Fruit fly (Drosophila melanogaster) whole organism, prepupa: Measurements from ENCODE around the gene P5CDh2.

ENCODE experiments used
- Blimp-1 ChIP-seq: fragments of 200-800 bp; sonication (Bioruptor generic); optimal IDR thresholded peaks from 3 replicates; lab custom pipeline; 2017; ENCODE audit warnings: missing biosample characterization, missing genetic modification characterization, mild to moderate bottlenecking, moderate library complexity, missing genetic modification reagents
- CG10631 ChIP-seq: fragments of 200-800 bp; sonication (Bioruptor generic); optimal IDR thresholded peaks from 2 replicates; lab custom pipeline; 2016; ENCODE audit warnings: missing biosample characterization, missing genetic modification characterization
- CG11294 ChIP-seq: fragments of 200-800 bp; sonication (Bioruptor generic); IDR thresholded peaks from 2 replicates; pipeline ENCODE4 v1.3.6; 2022; ENCODE audit warnings: missing biosample characterization, missing genetic modification characterization
- CG11762 ChIP-seq: fragments of 200-800 bp; sonication (Bioruptor generic); optimal IDR thresholded peaks from 3 replicates; lab custom pipeline; 2016; ENCODE audit warnings: missing biosample characterization, missing genetic modification characterization; ENCODE audit not compliant: insufficient read depth
- CG1621 ChIP-seq: fragments of 200-800 bp; sonication (Bioruptor generic); optimal IDR thresholded peaks from 3 replicates; lab custom pipeline; 2018; ENCODE audit warnings: missing biosample characterization, mild to moderate bottlenecking, missing genetic modification characterization
- CG16779 ChIP-seq: fragments of 200-800 bp; sonication (Bioruptor generic); optimal IDR thresholded peaks from 3 replicates; lab custom pipeline; 2017; ENCODE audit warnings: missing biosample characterization, mild to moderate bottlenecking, missing genetic modification characterization
- CG31627 ChIP-seq: fragments of 200-800 bp; sonication (Bioruptor generic); optimal IDR thresholded peaks from 3 replicates; lab custom pipeline; 2016; ENCODE audit warnings: missing biosample characterization, missing genetic modification characterization
- CG34406 ChIP-seq: fragments of 200-800 bp; sonication (Bioruptor generic); optimal IDR thresholded peaks from 3 replicates; lab custom pipeline; 2016; ENCODE audit warnings: missing biosample characterization, missing genetic modification characterization
- CG3919 ChIP-seq: fragments of 200-800 bp; sonication (Bioruptor generic); optimal IDR thresholded peaks from 3 replicates; lab custom pipeline; 2016; ENCODE audit warnings: missing biosample characterization, missing genetic modification characterization
- CG6163 ChIP-seq: fragments of 200-800 bp; sonication (Bioruptor generic); IDR thresholded peaks from 3 replicates; pipeline ENCODE4 v1.3.6; 2022; ENCODE audit warnings: missing biosample characterization, missing genetic modification characterization
- CG6276 ChIP-seq: fragments of 200-800 bp; sonication (Bioruptor generic); optimal IDR thresholded peaks from 2 replicates; lab custom pipeline; 2017; ENCODE audit warnings: missing biosample characterization, mild to moderate bottlenecking, missing genetic modification characterization
- CG6808 ChIP-seq: fragments of 200-800 bp; sonication (Bioruptor generic); optimal IDR thresholded peaks from 3 replicates; lab custom pipeline; 2017; ENCODE audit warnings: missing biosample characterization, missing genetic modification characterization, mild to moderate bottlenecking, moderate library complexity, missing genetic modification reagents
- CG6854 ChIP-seq: fragments of 200-800 bp; sonication (Bioruptor generic); optimal IDR thresholded peaks from 2 replicates; lab custom pipeline; 2017; ENCODE audit warnings: missing biosample characterization, mild to moderate bottlenecking, missing genetic modification characterization
- CG8119 ChIP-seq: fragments of 200-800 bp; sonication (Bioruptor generic); IDR thresholded peaks from 3 replicates; pipeline ENCODE4 v1.3.6; 2022; ENCODE audit warnings: missing biosample characterization, missing genetic modification characterization
- CG8632 ChIP-seq: fragments of 200-800 bp; sonication (Bioruptor generic); optimal IDR thresholded peaks from 3 replicates; lab custom pipeline; 2016; ENCODE audit warnings: missing biosample characterization, missing genetic modification characterization
- CG9139 ChIP-seq: fragments of 200-800 bp; sonication (Bioruptor generic); optimal IDR thresholded peaks from 3 replicates; lab custom pipeline; 2017; ENCODE audit warnings: missing biosample characterization, mild to moderate bottlenecking, missing genetic modification characterization
- Eip75B ChIP-seq: fragments of 200-800 bp; sonication (Bioruptor generic); optimal IDR thresholded peaks from 3 replicates; lab custom pipeline; 2016; ENCODE audit warnings: missing biosample characterization, missing genetic modification characterization
- Eip93F ChIP-seq: fragments of 200-800 bp; sonication (Bioruptor generic); optimal IDR thresholded peaks from 2 replicates; lab custom pipeline; 2016; ENCODE audit warnings: missing biosample characterization, mild to moderate bottlenecking, missing genetic modification characterization
- Ets21C ChIP-seq: fragments of 200-800 bp; sonication (Bioruptor generic); optimal IDR thresholded peaks from 3 replicates; lab custom pipeline; 2016; ENCODE audit warnings: missing biosample characterization, missing genetic modification characterization
- Gug ChIP-seq: fragments of 200-800 bp; sonication (Bioruptor generic); IDR thresholded peaks from 2 replicates; pipeline ENCODE4 v1.3.6; 2022; ENCODE audit warnings: missing biosample characterization, missing genetic modification characterization
- Hr39 ChIP-seq: fragments of 200-800 bp; sonication (Bioruptor generic); optimal IDR thresholded peaks from 2 replicates; lab custom pipeline; 2016; ENCODE audit warnings: missing biosample characterization, missing genetic modification characterization
- Lpt ChIP-seq: fragments of 200-800 bp; sonication (Bioruptor generic); optimal IDR thresholded peaks from 3 replicates; lab custom pipeline; 2016; ENCODE audit warnings: missing biosample characterization, missing genetic modification characterization
- Met ChIP-seq: fragments of 200-800 bp; sonication (Bioruptor generic); optimal IDR thresholded peaks from 3 replicates; lab custom pipeline; 2016; ENCODE audit warnings: missing biosample characterization, missing genetic modification characterization
- OdsH ChIP-seq: fragments of 200-800 bp; sonication (Bioruptor generic); optimal IDR thresholded peaks from 3 replicates; lab custom pipeline; 2016; ENCODE audit warnings: missing biosample characterization, missing genetic modification characterization
- Smox ChIP-seq: fragments of 200-800 bp; sonication (Bioruptor generic); optimal IDR thresholded peaks from 3 replicates; lab custom pipeline; 2016; ENCODE audit warnings: missing biosample characterization, missing genetic modification characterization
- Sox14 ChIP-seq: fragments of 200-800 bp; sonication (Bioruptor generic); optimal IDR thresholded peaks from 3 replicates; lab custom pipeline; 2016; ENCODE audit warnings: missing biosample characterization, missing genetic modification characterization
- acj6 ChIP-seq: fragments of 200-800 bp; sonication (Bioruptor generic); optimal IDR thresholded peaks from 3 replicates; lab custom pipeline; 2016; ENCODE audit warnings: missing biosample characterization, missing genetic modification characterization
- dsx ChIP-seq: fragments of 200-800 bp; optimal IDR thresholded peaks from 3 replicates; lab custom pipeline; 2019; ENCODE audit warnings: missing biosample characterization, mild to moderate bottlenecking, missing genetic modification characterization, moderate library complexity; ENCODE audit not compliant: poor library complexity, severe bottlenecking
- eg ChIP-seq: fragments of 200-800 bp; sonication (Bioruptor generic); IDR thresholded peaks from 3 replicates; pipeline ENCODE4 v1.3.6; 2022; ENCODE audit warnings: missing biosample characterization, missing genetic modification characterization
- esn ChIP-seq: fragments of 200-800 bp; sonication (Bioruptor generic); optimal IDR thresholded peaks from 2 replicates; lab custom pipeline; 2016; ENCODE audit warnings: missing biosample characterization, mild to moderate bottlenecking, missing genetic modification characterization, moderate library complexity
- fd59A ChIP-seq: fragments of 200-800 bp; sonication (Bioruptor generic); optimal IDR thresholded peaks from 2 replicates; lab custom pipeline; 2017; ENCODE audit warnings: missing biosample characterization, mild to moderate bottlenecking, missing genetic modification characterization, missing genetic modification reagents
- lz ChIP-seq: fragments of 200-800 bp; sonication (Bioruptor generic); optimal IDR thresholded peaks from 3 replicates; lab custom pipeline; 2016; ENCODE audit warnings: missing biosample characterization, missing genetic modification characterization
- spab ChIP-seq: fragments of 200-800 bp; sonication (Bioruptor generic); optimal IDR thresholded peaks from 2 replicates; lab custom pipeline; 2017; ENCODE audit warnings: missing biosample characterization, mild to moderate bottlenecking, missing genetic modification characterization, missing genetic modification reagents
- ss ChIP-seq, 2 experiments: fragments of 200-800 bp; sonication (Bioruptor generic); optimal IDR thresholded peaks; 2 replicates in 1 of 2; 3 replicates in 1 of 2; lab custom pipeline; 2017 to 2018; ENCODE audit warnings: mild to moderate bottlenecking in 2 of 2, missing biosample characterization in 2 of 2, missing genetic modification characterization in 2 of 2, moderate library complexity in 1 of 2
- svp ChIP-seq: fragments of 200-800 bp; sonication (Bioruptor generic); peaks from one replicate; lab custom pipeline; 2016; ENCODE audit warnings: missing biosample characterization, missing genetic modification characterization
- topi ChIP-seq: fragments of 200-800 bp; sonication (Bioruptor generic); optimal IDR thresholded peaks from 3 replicates; lab custom pipeline; 2016; ENCODE audit warnings: missing biosample characterization, missing genetic modification characterization
- vri ChIP-seq: fragments of 200-800 bp; sonication (Bioruptor generic); optimal IDR thresholded peaks from 3 replicates; lab custom pipeline; 2016; ENCODE audit warnings: missing biosample characterization, mild to moderate bottlenecking, missing genetic modification characterization

P5CDh2 gene

DNA sequence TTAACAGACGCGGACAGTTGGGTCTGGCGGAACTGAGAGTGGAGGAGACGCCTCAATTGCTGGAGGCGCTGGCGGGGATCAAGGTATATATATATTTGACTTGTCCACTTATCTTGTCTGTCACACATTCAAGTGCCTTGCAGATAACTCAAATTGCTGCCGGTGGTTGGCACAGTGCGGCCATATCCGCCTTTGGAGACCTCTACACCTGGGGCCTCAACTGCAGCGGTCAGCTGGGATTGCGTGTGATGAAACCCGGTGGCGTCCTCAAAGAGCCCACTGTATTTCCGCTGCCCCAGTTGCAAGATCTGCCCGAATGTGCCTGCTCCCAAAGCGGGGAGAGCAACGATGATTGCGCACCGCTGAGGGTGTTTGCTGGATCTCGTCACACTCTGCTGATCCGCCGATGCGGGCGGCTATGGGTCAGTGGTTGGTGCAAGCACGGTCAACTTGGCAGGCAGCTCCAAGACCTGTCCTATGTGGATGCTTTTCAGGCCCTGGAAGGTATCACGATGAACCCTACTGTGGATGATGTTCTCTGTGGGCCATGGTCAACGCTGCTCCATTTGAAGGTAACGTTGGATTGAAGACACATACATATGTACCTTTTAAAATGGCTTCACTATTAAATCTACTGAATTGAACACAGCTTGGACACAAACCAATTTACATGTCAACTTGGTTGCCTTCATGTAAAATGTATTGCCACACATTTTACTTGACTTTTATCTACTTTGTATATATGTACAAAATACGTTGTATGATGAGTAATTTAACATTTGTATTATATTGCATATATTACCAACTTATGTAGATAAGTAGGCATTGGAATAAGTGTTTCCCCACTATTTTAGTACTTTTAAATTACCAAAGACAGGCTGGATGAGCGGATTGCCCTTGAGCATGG is 11.2 kb downstream of the P5CDh2 start, which contains the start of gene CG43844 (continued):
- TF ChIP-seq Lpt (GFP tag; lab: Kevin White, UChicago), result no peak
- peak; percentile 23 for TF ChIP-seq acj6 (GFP tag; lab: Kevin White, UChicago)
- TF ChIP-seq fd59A (GFP tag; lab: Kevin White, UChicago), result no peak
- TF ChIP-seq CG8119 (GFP tag; lab: Robert Waterston, UW), result no peak
- TF ChIP-seq CG8632 (GFP tag; lab: Kevin White, UChicago), result no peak
- TF ChIP-seq svp (GFP tag; lab: Kevin White, UChicago), result peak; percentile 54
- no peak for TF ChIP-seq CG11294
- TF ChIP-seq spab (GFP tag; lab: Kevin White, UChicago), result no peak
- no peak for TF ChIP-seq Hr39 (GFP tag; lab: Kevin White, UChicago)
- peak; percentile 23 for TF ChIP-seq Met (GFP tag; lab: Kevin White, UChicago)
- TF ChIP-seq CG6163 (GFP tag; lab: Robert Waterston, UW), result 0 out of 3 replicates have a peak, but pooled peaks have one; percentile 9
- peak; percentile 4 for TF ChIP-seq topi (GFP tag; lab: Kevin White, UChicago)
- TF ChIP-seq CG6854 (GFP tag; lab: Kevin White, UChicago), result no peak
- no peak for TF ChIP-seq CG16779
- TF ChIP-seq CG10631 (GFP tag; lab: Kevin White, UChicago), result no peak
- TF ChIP-seq Eip75B (GFP tag; lab: Kevin White, UChicago), result no peak
- no peak for TF ChIP-seq Smox (GFP tag; lab: Kevin White, UChicago)
- TF ChIP-seq CG31627 (GFP tag; lab: Kevin White, UChicago), result no peak
- no peak for TF ChIP-seq Ets21C (GFP tag; lab: Kevin White, UChicago)
- TF ChIP-seq CG34406 (GFP tag; lab: Kevin White, UChicago), result peak; percentile 9
- no peak for TF ChIP-seq CG1621
- no peak for TF ChIP-seq CG11762
- peak; percentile 83 for TF ChIP-seq dsx

- no peak for TF ChIP-seq Blimp-1 (GFP tag; lab: Kevin White, UChicago)
- no peak for TF ChIP-seq lz
- TF ChIP-seq Eip93F (GFP tag; lab: Kevin White, UChicago), result peak; percentile 83
- 0 out of 3 replicates have a peak, but pooled peaks have one; percentile 6 for TF ChIP-seq CG6163 (GFP tag; lab: Robert Waterston, UW)
- peak; percentile 84 for TF ChIP-seq svp (GFP tag; lab: Kevin White, UChicago)
- TF ChIP-seq vri (GFP tag; lab: Kevin White, UChicago), result peak; percentile 96
- TF ChIP-seq CG9139 (GFP tag; lab: Kevin White, UChicago), result peak; percentile 23
- TF ChIP-seq Sox14 (GFP tag; lab: Kevin White, UChicago), result peak; percentile 19
Observed at dm6 chr3R:21889945-21890344, 12.2 kb downstream of the P5CDh2 start.

dm6 chr3R:21890739-21891138 is 13.0 kb downstream of the P5CDh2 start:
- peak; percentile 8 for TF ChIP-seq CG6808 (GFP tag; lab: Kevin White, UChicago)
- TF ChIP-seq CG16779, result peak; percentile 1
- TF ChIP-seq CG6163 (GFP tag; lab: Robert Waterston, UW), result peak; percentile 17; the same call in 1 of the 3 replicates
- no peak for TF ChIP-seq CG3919 (GFP tag; lab: Kevin White, UChicago)
- TF ChIP-seq CG10631 (GFP tag; lab: Kevin White, UChicago), result no peak
- TF ChIP-seq OdsH (GFP tag; lab: Kevin White, UChicago), result no peak
- peak; percentile 50; the same call in 1 of the 3 replicates for TF ChIP-seq eg (GFP tag; lab: Robert Waterston, UW)
- TF ChIP-seq CG6276 (GFP tag; lab: Kevin White, UChicago), result peak; percentile 18
- peak; percentile 13 for TF ChIP-seq esn (GFP tag; lab: Kevin White, UChicago)
- TF ChIP-seq Gug (GFP tag; lab: Robert Waterston, UW), result no peak
- TF ChIP-seq svp (GFP tag; lab: Kevin White, UChicago), result peak; percentile 74
- no peak for TF ChIP-seq ss (GFP tag; optimal IDR thresholded peaks at IDR 0.05; lab: Kevin White, UChicago)
